Worm (Caenorhabditis elegans) whole organism, mixed stage, embryonic: ENCODE data around the gene F43G6.16.

Experiments used
- M03D4.4 ChIP-seq: sonication (generic microtip); optimal IDR thresholded peaks from 2 replicates; lab custom pipeline; 2017; ENCODE audit warnings: mild to moderate bottlenecking, missing genetic modification characterization, missing compliant biosample characterization
- bed-3 ChIP-seq: fragments of 200-800 bp; sonication (Bioruptor generic); optimal IDR thresholded peaks from 3 replicates; lab custom pipeline; 2018; ENCODE audit warnings: mild to moderate bottlenecking, missing genetic modification characterization, moderate library complexity, missing compliant biosample characterization
- blmp-1 ChIP-seq: fragments of 150-350 bp; optimal IDR thresholded peaks from 2 replicates; lab custom pipeline; 2014; ENCODE audit warnings: missing biosample characterization, missing genetic modification characterization
- ceh-39 ChIP-seq: fragments of 150-350 bp; optimal IDR thresholded peaks from 2 replicates; lab custom pipeline; 2014; ENCODE audit warnings: missing biosample characterization, missing genetic modification characterization
- ceh-43 ChIP-seq: fragments of 200-800 bp; sonication (Bioruptor generic); optimal IDR thresholded peaks from 2 replicates; lab custom pipeline; 2018; ENCODE audit warnings: mild to moderate bottlenecking, missing genetic modification characterization, moderate library complexity, missing compliant biosample characterization
- ceh-83 ChIP-seq: fragments of 200-800 bp; sonication (Bioruptor generic); optimal IDR thresholded peaks from 2 replicates; lab custom pipeline; 2018; ENCODE audit warnings: mild to moderate bottlenecking, missing genetic modification characterization, missing compliant biosample characterization
- ces-1 ChIP-seq: fragments of 150-350 bp; optimal IDR thresholded peaks from 2 replicates; lab custom pipeline; 2014; ENCODE audit warnings: missing biosample characterization, missing genetic modification reagents, missing genetic modification characterization
- cnd-1 ChIP-seq: fragments of 200-800 bp; sonication (Bioruptor generic); optimal IDR thresholded peaks from 2 replicates; lab custom pipeline; 2018; ENCODE audit warnings: mild to moderate bottlenecking, missing genetic modification characterization, missing compliant biosample characterization
- drap-1 ChIP-seq: fragments of 200-800 bp; sonication (Bioruptor generic); optimal IDR thresholded peaks from 3 replicates; lab custom pipeline; 2018; ENCODE audit warnings: mild to moderate bottlenecking, missing genetic modification characterization, missing compliant biosample characterization
- elt-3 ChIP-seq: fragments of 150-350 bp; optimal IDR thresholded peaks from 2 replicates; lab custom pipeline; 2014; ENCODE audit warnings: missing biosample characterization, missing genetic modification characterization
- ham-2 ChIP-seq: fragments of 200-800 bp; sonication (Bioruptor generic); optimal IDR thresholded peaks from 2 replicates; lab custom pipeline; 2018; ENCODE audit warnings: mild to moderate bottlenecking, missing genetic modification characterization, missing compliant biosample characterization
- hlh-1 ChIP-seq: fragments of 150-350 bp; optimal IDR thresholded peaks from 2 replicates; lab custom pipeline; 2014; ENCODE audit warnings: missing biosample characterization, missing genetic modification reagents, missing genetic modification characterization
- lin-13 ChIP-seq: fragments of 150-350 bp; optimal IDR thresholded peaks from 2 replicates; lab custom pipeline; 2014; ENCODE audit warnings: missing biosample characterization, missing genetic modification characterization
- lin-32 ChIP-seq: fragments of 200-800 bp; sonication (Bioruptor generic); optimal IDR thresholded peaks from 2 replicates; lab custom pipeline; 2018; ENCODE audit warnings: mild to moderate bottlenecking, missing genetic modification characterization, missing compliant biosample characterization
- lsy-2 ChIP-seq: fragments of 150-350 bp; optimal IDR thresholded peaks from 2 replicates; lab custom pipeline; 2014; ENCODE audit warnings: missing biosample characterization, missing genetic modification characterization
- mab-5 ChIP-seq: fragments of 150-350 bp; optimal IDR thresholded peaks from 2 replicates; lab custom pipeline; 2014; ENCODE audit warnings: missing biosample characterization, missing genetic modification characterization
- mep-1 ChIP-seq: fragments of 150-350 bp; optimal IDR thresholded peaks from 2 replicates; lab custom pipeline; 2017; ENCODE audit warnings: missing biosample characterization, missing genetic modification reagents, missing genetic modification characterization, inconsistent platforms
- mls-2 ChIP-seq: sonication (generic microtip); optimal IDR thresholded peaks from 2 replicates; lab custom pipeline; 2016; ENCODE audit warnings: mild to moderate bottlenecking, missing genetic modification characterization, moderate library complexity, missing compliant biosample characterization
- nhr-12 ChIP-seq: fragments of 150-350 bp; optimal IDR thresholded peaks from 2 replicates; lab custom pipeline; 2014; ENCODE audit warnings: missing biosample characterization, missing genetic modification characterization
- nhr-2 ChIP-seq: fragments of 150-350 bp; optimal IDR thresholded peaks from 2 replicates; lab custom pipeline; 2014; ENCODE audit warnings: missing biosample characterization, missing genetic modification characterization
- nhr-237 ChIP-seq: fragments of 150-350 bp; optimal IDR thresholded peaks from 2 replicates; lab custom pipeline; 2014; ENCODE audit warnings: missing biosample characterization, missing genetic modification characterization
- nhr-76 ChIP-seq: sonication (generic microtip); optimal IDR thresholded peaks from 2 replicates; lab custom pipeline; 2017; ENCODE audit warnings: missing biosample characterization, missing genetic modification characterization
- pha-4 ChIP-seq: fragments of 150-350 bp; optimal IDR thresholded peaks from 2 replicates; lab custom pipeline; 2018; ENCODE audit warnings: missing biosample characterization, missing genetic modification reagents, missing genetic modification characterization
- sem-2 ChIP-seq: fragments of 200-800 bp; sonication (Bioruptor generic); optimal IDR thresholded peaks from 2 replicates; lab custom pipeline; 2018; ENCODE audit warnings: mild to moderate bottlenecking, missing genetic modification characterization, missing compliant biosample characterization
- snpc-4 ChIP-seq: fragments of 150-350 bp; optimal IDR thresholded peaks from 2 replicates; lab custom pipeline; 2014; ENCODE audit warnings: missing biosample characterization, missing genetic modification characterization
- sptf-1 ChIP-seq: sonication (generic microtip); optimal IDR thresholded peaks from 2 replicates; lab custom pipeline; 2017; ENCODE audit warnings: mild to moderate bottlenecking, missing genetic modification characterization, moderate library complexity, missing compliant biosample characterization
- tbx-8 ChIP-seq: fragments of 200-800 bp; sonication (Bioruptor generic); optimal IDR thresholded peaks from 2 replicates; lab custom pipeline; 2018; ENCODE audit warnings: mild to moderate bottlenecking, missing genetic modification characterization, moderate library complexity, missing compliant biosample characterization
- unc-120 ChIP-seq: sonication (generic microtip); optimal IDR thresholded peaks from 2 replicates; lab custom pipeline; 2017; ENCODE audit warnings: missing genetic modification characterization, missing compliant biosample characterization; ENCODE audit not compliant: poor library complexity, severe bottlenecking
- unc-62 ChIP-seq: fragments of 150-350 bp; optimal IDR thresholded peaks from 2 replicates; lab custom pipeline; 2014; ENCODE audit warnings: missing biosample characterization, missing genetic modification reagents, missing genetic modification characterization
- ztf-11 ChIP-seq: fragments of 150-350 bp; optimal IDR thresholded peaks from 2 replicates; lab custom pipeline; 2014; ENCODE audit warnings: missing biosample characterization, missing genetic modification characterization

F43G6.16 gene

DNA sequence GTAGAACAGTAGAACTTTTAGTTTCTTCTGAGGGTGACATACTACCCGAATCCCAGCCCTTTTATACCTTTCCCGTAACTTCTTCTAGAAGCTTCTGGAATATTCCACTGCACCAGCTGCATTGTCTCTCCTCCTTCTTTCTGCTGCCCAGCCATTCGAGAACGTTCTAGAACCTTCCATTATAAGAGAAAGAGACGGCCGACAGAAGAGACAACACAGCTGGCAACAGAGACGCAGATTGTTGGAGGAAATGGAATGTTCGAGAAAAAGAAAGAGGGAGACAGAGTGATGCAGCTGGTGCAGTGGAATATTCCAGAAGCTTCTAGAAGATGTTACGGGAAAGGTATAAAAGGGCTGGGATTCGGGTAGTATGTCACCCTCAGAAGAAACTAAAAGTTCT, 23.2 kb downstream of the F43G6.16 start, which contains the start of the genes F44E5.4 and F44E5.5:
Gene F44E5.4 (minus strand): TSS at position 35 of the 400 bp plus-strand sequence.
Gene F44E5.5 (plus strand): TSS at position 386 of the 400 bp plus-strand sequence.
- TF ChIP-seq ceh-39 (tag; lab: Kevin White, UChicago) (peak; percentile 88), nhr-237 (tag; lab: Kevin White, UChicago) (peak; percentile 83), lin-13 (tag; lab: Kevin White, UChicago) (peak; percentile 94), drap-1 (GFP tag; lab: Kevin White, UChicago) (peak; percentile 56), sem-2 (peak; percentile 59), mls-2 (peak; percentile 93), mep-1 (tag; lab: Kevin White, UChicago) (peak; percentile 83), lin-32 (GFP tag; lab: Kevin White, UChicago) (peak; percentile 97), blmp-1 (tag; lab: Kevin White, UChicago) (peak; percentile 26), unc-120 (tag; lab: Kevin White, UChicago) (peak; percentile 77), ces-1 (GFP tag; lab: Kevin White, UChicago) (peak; percentile 88), unc-62 (GFP tag; lab: Kevin White, UChicago) (peak; percentile 71), nhr-12 (tag; lab: Kevin White, UChicago) (peak; percentile 21), sptf-1 (peak; percentile 90), ceh-83 (GFP tag; lab: Kevin White, UChicago) (peak; percentile 76), bed-3 (GFP tag; lab: Kevin White, UChicago) (peak; percentile 62), nhr-2 (tag; lab: Kevin White, UChicago) (peak; percentile 73), cnd-1 (tag; lab: Kevin White, UChicago) (peak; percentile 92), tbx-8 (GFP tag; lab: Kevin White, UChicago) (peak; percentile 67), elt-3 (tag; lab: Kevin White, UChicago) (peak; percentile 24), ham-2 (GFP tag; lab: Kevin White, UChicago) (peak; percentile 19), pha-4 (tag; lab: Kevin White, UChicago) (peak; percentile 54), hlh-1 (tag; lab: Kevin White, UChicago) (peak; percentile 93), ztf-11 (peak; percentile 56), ceh-43 (peak; percentile 70), M03D4.4 (tag; lab: Kevin White, UChicago) (peak; percentile 60), lsy-2 (peak; percentile 47), mab-5 (tag; lab: Kevin White, UChicago) (peak; percentile 30)

DNA sequence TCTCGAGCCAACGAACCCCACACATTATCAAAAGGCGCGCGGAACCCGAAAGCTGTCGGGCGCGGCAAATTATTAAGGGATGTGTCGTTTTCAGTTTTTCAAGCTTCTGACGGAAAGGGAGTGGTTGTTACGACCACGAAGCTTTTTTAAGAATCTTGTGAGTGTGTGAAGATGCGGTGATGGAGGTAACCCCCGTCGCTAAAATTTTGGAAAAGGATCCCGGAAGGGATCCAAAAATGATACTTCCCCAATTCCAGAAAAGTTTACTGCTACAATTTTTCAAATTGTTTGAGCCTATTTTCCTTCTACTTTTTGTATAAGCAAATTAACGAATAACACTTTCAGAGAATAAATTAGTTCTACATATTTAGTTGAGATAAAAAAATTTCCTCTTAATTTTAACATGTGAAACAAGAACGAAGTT, 25.7 kb downstream of the F43G6.16 start:
- TF ChIP-seq nhr-76 (no peak), ces-1 (GFP tag; lab: Kevin White, UChicago) (peak; percentile 43), nhr-2 (tag; lab: Kevin White, UChicago) (peak; percentile 59)
- TF ChIP-seq, all 35 proteins: peak for 2

DNA sequence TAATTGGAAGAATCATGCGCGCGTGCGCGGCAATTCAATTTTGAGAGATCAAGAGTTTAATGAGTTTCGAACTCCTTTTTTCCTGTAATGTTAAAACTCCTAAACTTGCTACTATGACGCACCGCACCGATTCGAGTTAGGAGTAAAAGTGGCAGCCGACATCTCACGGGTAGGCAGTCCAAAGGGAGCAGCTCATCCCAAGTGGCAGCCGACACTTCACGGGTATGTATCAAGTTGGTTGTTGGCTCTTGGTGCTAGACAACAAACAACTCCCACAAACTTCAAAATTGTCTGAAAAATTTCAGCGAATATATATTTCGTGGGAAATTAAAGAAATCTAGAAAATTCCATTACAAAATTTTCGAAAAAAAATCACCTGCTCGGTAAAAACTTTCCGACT, 29.2 kb downstream of the F43G6.16 start:
- TF ChIP-seq blmp-1 (tag; lab: Kevin White, UChicago) (no peak), ces-1 (GFP tag; lab: Kevin White, UChicago) (peak; percentile 71), ham-2 (GFP tag; lab: Kevin White, UChicago) (no peak), lsy-2 (no peak), mab-5 (tag; lab: Kevin White, UChicago) (no peak), snpc-4 (tag; lab: Kevin White, UChicago) (no peak), hlh-1 (tag; lab: Kevin White, UChicago) (no peak)
- TF ChIP-seq, all 35 proteins: peak for 1

DNA sequence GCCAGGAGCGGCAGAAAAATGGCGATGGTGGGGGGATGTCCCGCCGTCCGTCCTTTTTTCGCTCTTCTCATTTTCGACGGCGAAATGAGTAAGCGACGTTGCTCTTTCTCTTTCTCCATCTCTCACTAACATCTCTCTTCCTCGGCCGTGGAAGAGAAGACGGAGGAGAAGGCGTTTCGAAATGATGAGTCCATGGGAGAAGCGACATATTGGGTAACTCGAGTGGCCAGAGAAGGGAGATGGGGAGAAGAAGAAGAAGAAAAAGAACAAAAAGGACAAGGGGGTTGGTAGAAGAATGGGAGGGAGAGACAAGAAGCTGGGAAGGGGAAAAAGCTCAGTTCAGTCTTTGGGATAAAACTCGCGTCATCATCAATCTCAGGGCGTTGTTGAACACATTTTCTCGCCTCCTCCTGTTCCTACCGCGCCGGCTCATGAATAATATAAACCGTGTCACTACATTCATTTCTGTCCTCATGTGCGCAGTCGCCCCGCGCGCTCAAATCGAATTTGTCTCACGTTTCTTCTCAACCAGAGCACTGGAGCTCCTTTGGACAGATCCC, 30.7 kb downstream of the F43G6.16 start:
- TF ChIP-seq mab-5 (tag; lab: Kevin White, UChicago) (no peak), nhr-12 (tag; lab: Kevin White, UChicago) (no peak), ces-1 (GFP tag; lab: Kevin White, UChicago) (peak; percentile 76), mep-1 (tag; lab: Kevin White, UChicago) (peak; percentile 22), mls-2 (peak; percentile 54), unc-62 (GFP tag; lab: Kevin White, UChicago) (peak; percentile 15)
